Worm (Caenorhabditis elegans): ENCODE data around the gene F08H9.2.

Gene F08H9.2

DNA sequence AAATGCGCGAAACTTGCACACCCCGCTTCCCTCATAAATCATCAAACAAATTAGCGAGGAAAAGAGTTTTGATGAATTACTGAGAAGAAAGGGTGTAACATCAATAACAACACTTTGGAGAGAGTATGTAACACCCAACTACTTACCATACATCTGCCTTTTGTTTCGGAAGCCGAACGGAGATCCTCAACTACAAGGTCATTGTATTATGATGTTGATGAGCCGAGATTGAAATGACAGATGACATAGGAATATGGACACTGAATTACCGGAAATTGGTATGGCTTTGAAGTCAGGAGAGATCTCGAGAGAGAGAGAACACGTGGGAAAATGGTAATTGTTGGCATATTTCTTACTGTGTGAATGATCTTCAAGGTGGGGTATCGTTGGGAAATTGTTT is 34.5 kb upstream of the F08H9.2 start:
- no peak for TF ChIP-seq sem-4 (tag; optimal IDR thresholded peaks at IDR 0.05)
- no peak for TF ChIP-seq nhr-10 (tag; optimal IDR thresholded peaks at IDR 0.05)
- TF ChIP-seq snpc-4 (tag; optimal IDR thresholded peaks at IDR 0.05), result no peak
- no peak for TF ChIP-seq nhr-237 (tag; optimal IDR thresholded peaks at IDR 0.05)
- TF ChIP-seq unc-55 (GFP tag; optimal IDR thresholded peaks at IDR 0.05), result no peak
- no peak for TF ChIP-seq elt-1 (tag; optimal IDR thresholded peaks at IDR 0.05)
- no peak for TF ChIP-seq ztf-1 (GFP tag; conservative IDR thresholded peaks at IDR 0.05)
- TF ChIP-seq lin-11 (tag; optimal IDR thresholded peaks at IDR 0.05), result no peak
- TF ChIP-seq F13H6.1 (tag; optimal IDR thresholded peaks at IDR 0.05), result no peak
- TF ChIP-seq mdl-1 (tag; optimal IDR thresholded peaks at IDR 0.05), result no peak

DNA sequence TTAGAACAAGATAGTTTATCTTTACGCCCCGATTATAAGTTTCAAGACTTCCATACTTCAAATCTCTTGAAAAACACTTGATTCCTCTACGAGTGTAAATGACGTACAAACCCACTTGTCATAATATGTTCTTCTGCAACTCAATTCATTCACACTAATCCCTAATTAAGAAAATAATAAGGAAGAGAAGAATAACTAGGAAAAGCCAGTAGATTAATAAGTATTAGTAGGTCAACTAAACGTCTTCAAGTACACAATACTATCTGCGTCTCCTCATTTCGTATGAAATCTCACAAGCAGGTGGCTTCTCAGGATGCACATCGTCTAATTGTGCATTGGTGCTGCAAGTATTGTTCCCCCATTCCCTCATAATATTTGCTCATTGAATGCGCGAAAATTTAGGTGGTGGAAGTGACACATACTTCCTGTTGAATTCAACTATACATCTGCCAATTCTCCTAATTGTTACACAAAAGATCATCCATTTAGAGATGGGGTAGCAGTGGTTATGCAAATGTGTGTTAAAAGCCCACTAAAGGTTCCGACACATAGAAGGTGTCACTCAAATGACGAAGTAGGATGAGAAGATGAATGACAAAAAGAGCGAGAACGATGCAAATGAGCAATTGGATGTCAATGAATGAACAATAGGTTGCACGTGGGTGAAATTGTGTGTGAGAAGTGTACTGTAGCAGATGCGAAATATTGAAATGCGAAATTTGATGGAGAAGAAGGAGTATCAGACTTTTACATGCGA is 33.2 kb upstream of the F08H9.2 start:
- no peak for TF ChIP-seq F13H6.1 (tag; optimal IDR thresholded peaks at IDR 0.05)
- no peak for TF ChIP-seq gmeb-1 (tag; optimal IDR thresholded peaks at IDR 0.05)
- no peak for TF ChIP-seq snpc-4 (tag; optimal IDR thresholded peaks at IDR 0.05)
- TF ChIP-seq ztf-4 (tag; optimal IDR thresholded peaks at IDR 0.05), result no peak

DNA sequence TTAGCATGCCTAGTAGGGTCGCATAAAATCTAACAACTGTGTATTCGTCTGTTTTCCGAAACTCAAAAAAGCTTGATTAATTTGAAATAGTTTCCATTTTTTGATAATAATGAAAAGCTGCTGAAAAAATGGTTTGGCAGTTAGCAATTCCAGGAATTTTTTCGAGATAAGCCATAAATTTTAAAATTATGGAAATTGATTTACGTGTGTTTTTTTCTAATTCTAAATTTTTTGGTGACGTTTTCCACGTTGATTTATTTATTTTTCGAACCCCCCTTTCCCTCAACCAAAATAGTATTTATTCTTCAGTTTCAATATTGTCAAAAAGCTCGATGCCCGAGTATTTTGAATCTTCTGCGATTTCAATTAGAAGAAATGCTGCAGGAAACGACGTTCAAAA is 31.6 kb upstream of the F08H9.2 start, which contains the start of gene F23B12.1:
Gene F23B12.1, plus strand, starts transcription at position 301 of the 400 bp plus-strand sequence.
- no peak for TF ChIP-seq ztf-1 (GFP tag; conservative IDR thresholded peaks at IDR 0.05)
- TF ChIP-seq crh-2 (tag; optimal IDR thresholded peaks at IDR 0.05), result no peak
- no peak for TF ChIP-seq nhr-11 (tag; optimal IDR thresholded peaks at IDR 0.05)
- TF ChIP-seq Y55F3AM.14 (GFP tag; optimal IDR thresholded peaks at IDR 0.05), result no peak
- no peak for TF ChIP-seq unc-55 (GFP tag; optimal IDR thresholded peaks at IDR 0.05)
- no peak for TF ChIP-seq mbf-1 (tag; optimal IDR thresholded peaks at IDR 0.05)
- no peak for TF ChIP-seq elt-3 (tag; optimal IDR thresholded peaks at IDR 0.05)
- no peak for TF ChIP-seq alr-1 (tag; optimal IDR thresholded peaks at IDR 0.05)
- TF ChIP-seq zag-1 (tag; optimal IDR thresholded peaks at IDR 0.05), result no peak
- no peak for TF ChIP-seq nhr-21 (tag; optimal IDR thresholded peaks at IDR 0.05)
- TF ChIP-seq ZK546.5 (tag; optimal IDR thresholded peaks at IDR 0.05), result no peak
- no peak for TF ChIP-seq elt-1 (tag; optimal IDR thresholded peaks at IDR 0.05)
- TF ChIP-seq ztf-11 (tag; optimal IDR thresholded peaks at IDR 0.05), result no peak
- no peak for TF ChIP-seq ztf-4 (tag; optimal IDR thresholded peaks at IDR 0.05)
- TF ChIP-seq C34F6.9 (tag; optimal IDR thresholded peaks at IDR 0.05), result no peak
- no peak for TF ChIP-seq nhr-25 (tag; optimal IDR thresholded peaks at IDR 0.05)
- TF ChIP-seq nhr-10 (tag; optimal IDR thresholded peaks at IDR 0.05), result no peak
- TF ChIP-seq ama-1 (optimal IDR thresholded peaks at IDR 0.05), result no peak

DNA sequence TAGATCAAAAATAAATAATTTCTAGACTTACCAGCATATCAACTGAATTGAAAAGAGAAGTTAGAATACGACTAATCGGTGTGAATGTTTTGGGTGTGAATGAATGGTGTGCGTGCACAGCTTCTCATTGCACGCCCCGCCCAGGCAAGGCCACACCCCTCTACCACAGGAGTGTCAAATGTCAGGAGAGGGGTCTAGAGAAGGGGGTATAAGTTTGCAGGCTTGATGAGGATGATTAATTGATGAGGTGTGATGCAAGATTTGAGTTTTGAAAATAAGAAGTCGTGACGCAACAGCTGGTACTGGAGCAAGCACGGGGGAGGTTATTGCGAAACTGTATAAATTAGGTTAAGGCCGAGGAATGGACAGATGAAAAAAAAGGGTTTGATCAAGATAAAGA is 28.2 kb upstream of the F08H9.2 start, which contains the start of gene egl-1:
Gene egl-1, minus strand, starts transcription at position 101 of the 400 bp plus-strand sequence.
- TF ChIP-seq sma-9 (GFP tag; optimal IDR thresholded peaks at IDR 0.05), result no peak
- TF ChIP-seq sma-9 (tag; optimal IDR thresholded peaks at IDR 0.05), result no peak
- no peak for TF ChIP-seq nhr-23 (tag; optimal IDR thresholded peaks at IDR 0.05)
- no peak for TF ChIP-seq blmp-1 (tag; optimal IDR thresholded peaks at IDR 0.05; ENCODE audit: insufficient read depth)
- TF ChIP-seq ama-1 (optimal IDR thresholded peaks at IDR 0.05), result no peak
- no peak for TF ChIP-seq gmeb-1 (tag; optimal IDR thresholded peaks at IDR 0.05)
- TF ChIP-seq elt-3 (tag; optimal IDR thresholded peaks at IDR 0.05), result no peak
- TF ChIP-seq ceh-82 (tag; optimal IDR thresholded peaks at IDR 0.05), result no peak
- no peak for TF ChIP-seq lin-13 (GFP tag; optimal IDR thresholded peaks at IDR 0.05)
- TF ChIP-seq elt-1 (tag; optimal IDR thresholded peaks at IDR 0.05), result no peak
- no peak for TF ChIP-seq fos-1 (tag; optimal IDR thresholded peaks at IDR 0.05)
- no peak for TF ChIP-seq F13H6.1 (tag; optimal IDR thresholded peaks at IDR 0.05)
- no peak for TF ChIP-seq ztf-4 (tag; optimal IDR thresholded peaks at IDR 0.05)
- no peak for TF ChIP-seq sem-4 (tag; optimal IDR thresholded peaks at IDR 0.05)
- TF ChIP-seq nhr-21 (tag; optimal IDR thresholded peaks at IDR 0.05), result no peak
- TF ChIP-seq unc-62 (GFP tag; optimal IDR thresholded peaks at IDR 0.05), result no peak
- TF ChIP-seq nhr-77 (tag; optimal IDR thresholded peaks at IDR 0.05), result no peak
- TF ChIP-seq crh-2 (tag; optimal IDR thresholded peaks at IDR 0.05), result no peak
- TF ChIP-seq ceh-16 (tag; optimal IDR thresholded peaks at IDR 0.05), result no peak
- TF ChIP-seq ztf-11 (tag; optimal IDR thresholded peaks at IDR 0.05), result no peak

Data from whole organism, L2 larva.